Worm (Caenorhabditis elegans): ENCODE results near the gene phat-3.

DNA sequence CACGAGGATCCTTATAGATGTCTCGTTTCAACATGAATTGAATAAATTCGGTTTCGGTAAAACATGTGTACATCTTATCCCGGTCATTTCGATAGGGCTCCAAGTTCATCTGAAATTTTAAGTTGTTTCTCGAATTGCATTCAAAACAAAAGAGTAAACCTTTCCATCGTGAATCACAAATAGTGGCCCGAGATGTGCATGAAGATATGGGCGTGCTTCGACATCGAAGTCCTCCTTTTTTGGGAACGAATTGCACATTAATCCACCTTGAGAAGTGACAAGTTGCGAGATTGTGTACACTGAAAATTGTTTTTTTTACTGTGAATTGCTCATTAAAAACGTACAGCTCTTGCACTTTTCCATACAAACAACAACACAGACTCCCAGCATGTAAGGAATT, 12.5 kb downstream of the phat-3 start:
- no peak for TF ChIP-seq B0310.2 (tag; optimal IDR thresholded peaks at IDR 0.05)
- no peak for TF ChIP-seq ets-7 (tag; optimal IDR thresholded peaks at IDR 0.05)
- TF ChIP-seq ama-1 (optimal IDR thresholded peaks at IDR 0.05), result no peak
- no peak for TF ChIP-seq hmg-4 (GFP tag; optimal IDR thresholded peaks at IDR 0.05)
- no peak for TF ChIP-seq hmbx-1 (tag; optimal IDR thresholded peaks at IDR 0.05)
